Worm (Caenorhabditis elegans): ENCODE data around the gene sup-1.

Gene sup-1

DNA sequence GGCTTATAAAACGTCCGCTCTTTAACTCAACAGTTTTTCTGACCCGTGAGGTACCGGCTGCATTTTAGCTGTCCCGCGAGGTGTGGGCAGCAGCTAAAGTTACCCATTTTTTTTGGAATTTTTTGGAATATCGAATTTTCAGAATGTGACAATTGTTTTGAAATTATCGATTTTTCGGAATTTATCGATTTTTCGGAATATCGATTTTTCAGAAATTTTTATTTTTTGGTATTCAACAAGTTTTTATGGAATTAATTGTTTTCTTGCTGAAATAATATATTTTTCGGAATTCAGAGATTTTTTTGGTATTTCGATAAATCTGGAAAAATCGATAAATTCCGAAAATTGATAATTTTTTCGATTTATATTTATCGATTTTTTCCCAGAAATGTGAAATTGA is 4.5 kb downstream of the sup-1 start:
- no peak for TF ChIP-seq rcor-1 (GFP tag; IDR thresholded peaks at IDR 0.05)
- no peak for TF ChIP-seq let-526 (GFP tag; IDR thresholded peaks at IDR 0.05)
- no peak for TF ChIP-seq rec-8 (tag; optimal IDR thresholded peaks at IDR 0.05)
- no peak for TF ChIP-seq bed-1 (GFP tag; IDR thresholded peaks at IDR 0.05)
- TF ChIP-seq lin-26 (GFP tag; IDR thresholded peaks at IDR 0.05) = no peak

ce11 chrIII:11732056-11732455 is 5.4 kb downstream of the sup-1 start, which contains the start of gene Y41C4A.21:
Gene Y41C4A.21, plus strand, starts transcription at chrIII:11732356.
- no peak for TF ChIP-seq rpc-1 (optimal IDR thresholded peaks at IDR 0.05)
- no peak for TF ChIP-seq rpc-1 (tag; optimal IDR thresholded peaks at IDR 0.05)
- TF ChIP-seq zfh-2 (GFP tag; conservative IDR thresholded peaks at IDR 0.05) = 0 out of 2 replicates have a peak, but pooled peaks have one; percentile 19

DNA sequence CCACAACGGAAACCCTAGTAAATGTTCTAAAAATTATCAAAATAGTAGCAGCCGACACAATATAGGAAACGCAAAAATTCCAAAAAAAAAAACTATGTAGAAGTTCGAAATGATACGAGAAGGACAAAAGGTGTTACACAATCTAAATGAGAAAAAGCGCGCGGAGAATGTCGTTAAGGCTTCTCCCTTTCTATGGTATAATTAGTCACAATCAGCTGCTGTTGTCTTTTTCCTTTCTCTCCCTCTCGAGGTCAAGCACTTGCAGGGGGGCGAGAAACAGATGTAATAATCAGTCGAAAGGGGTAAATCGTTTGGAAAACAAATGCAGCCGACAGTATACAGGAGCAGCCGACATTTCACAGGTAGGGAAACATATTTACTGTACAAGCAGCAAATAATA is 5.9 kb downstream of the sup-1 start:
- TF ChIP-seq lir-1 (GFP tag; conservative IDR thresholded peaks at IDR 0.05) = no peak
- TF ChIP-seq madf-3 (GFP tag; IDR thresholded peaks at IDR 0.05) = no peak
- no peak for TF ChIP-seq lag-1 (GFP tag; IDR thresholded peaks at IDR 0.05)
- no peak for TF ChIP-seq nfya-2 (GFP tag; IDR thresholded peaks at IDR 0.05)
- no peak for TF ChIP-seq ztf-18 (tag; optimal IDR thresholded peaks at IDR 0.05)
- TF ChIP-seq egl-18 (GFP tag; IDR thresholded peaks at IDR 0.05) = no peak
- no peak for TF ChIP-seq ets-4 (GFP tag; optimal IDR thresholded peaks at IDR 0.05)

- peak; percentile 76 for TF ChIP-seq zfh-2 (GFP tag; conservative IDR thresholded peaks at IDR 0.05)
- TF ChIP-seq fkh-3 (tag; optimal IDR thresholded peaks at IDR 0.05) = no peak
- TF ChIP-seq him-1 (tag; optimal IDR thresholded peaks at IDR 0.05) = no peak
- no peak for TF ChIP-seq let-607 (tag; optimal IDR thresholded peaks at IDR 0.05)
- no peak for TF ChIP-seq snpc-1.1 (tag; optimal IDR thresholded peaks at IDR 0.05; ENCODE audit: insufficient read depth)
- no peak for TF ChIP-seq aptf-3 (GFP tag; IDR thresholded peaks at IDR 0.05)
- TF ChIP-seq ceh-58 (GFP tag; IDR thresholded peaks at IDR 0.05) = 0 out of 2 replicates have a peak, but pooled peaks have one; percentile 72
- TF ChIP-seq Y79H2A.3 (GFP tag; conservative IDR thresholded peaks at IDR 0.05) = no peak
- TF ChIP-seq tbx-9 (tag; optimal IDR thresholded peaks at IDR 0.05; ENCODE audit: borderline replicate concordance) = no peak
- TF ChIP-seq nhr-27 (tag; optimal IDR thresholded peaks at IDR 0.05) = no peak
- TF ChIP-seq hsf-1 (GFP tag; IDR thresholded peaks at IDR 0.05) = no peak
- no peak for TF ChIP-seq sdz-38 (tag; optimal IDR thresholded peaks at IDR 0.05)
- no peak for TF ChIP-seq mes-4 (tag; optimal IDR thresholded peaks at IDR 0.05)
- TF ChIP-seq lsl-1 (GFP tag; optimal IDR thresholded peaks at IDR 0.05) = no peak
- TF ChIP-seq egrh-3 (GFP tag; IDR thresholded peaks at IDR 0.05) = peak; percentile 49; the same call in 1 of the 2 replicates
- TF ChIP-seq attf-5 (GFP tag; optimal IDR thresholded peaks at IDR 0.05) = no peak
- no peak for TF ChIP-seq unc-130 (GFP tag; optimal IDR thresholded peaks at IDR 0.05)
- TF ChIP-seq snpc-4 (GFP tag; optimal IDR thresholded peaks at IDR 0.05) = no peak
- TF ChIP-seq snpc-4 (tag; optimal IDR thresholded peaks at IDR 0.05) = peak in 1 of 4 experiments; percentile 38
Observed at ce11 chrIII:11730850-11731249, 6.6 kb downstream of the sup-1 start.

ce11 chrIII:11730312-11730711 is 7.1 kb downstream of the sup-1 start, which contains the start of gene Y41C4A.18:
Gene Y41C4A.18, plus strand, starts transcription at chrIII:11730612.
- no peak for TF ChIP-seq madf-10 (tag; optimal IDR thresholded peaks at IDR 0.05)
- no peak for TF ChIP-seq ceh-40 (GFP tag; IDR thresholded peaks at IDR 0.05)
- no peak for TF ChIP-seq rec-8 (tag; optimal IDR thresholded peaks at IDR 0.05)
- TF ChIP-seq ZK185.1 (tag; optimal IDR thresholded peaks at IDR 0.05; ENCODE audit: poor library complexity, severe bottlenecking) = no peak
- no peak for TF ChIP-seq Y95B8A.8 (GFP tag; IDR thresholded peaks at IDR 0.05)
- TF ChIP-seq ceh-27 (GFP tag; optimal IDR thresholded peaks at IDR 0.05) = no peak
- TF ChIP-seq snpc-4 (GFP tag; optimal IDR thresholded peaks at IDR 0.05) = no peak
- TF ChIP-seq snpc-4 (tag; optimal IDR thresholded peaks at IDR 0.05) = no peak

All from whole organism, young adult.